Worm (Caenorhabditis elegans) whole organism, late embryonic: ENCODE results near the gene ZK54.3.

Experiments
- F13H6.1 ChIP-seq: sonication (generic microtip); optimal IDR thresholded peaks from 2 replicates; lab custom pipeline; 2016; ENCODE audit warnings: missing genetic modification characterization, missing compliant biosample characterization
- ama-1 ChIP-seq: fragments of 150-350 bp; optimal IDR thresholded peaks from 2 replicates; lab custom pipeline; 2014
- ceh-45 ChIP-seq: fragments of 200-800 bp; sonication (Bioruptor generic); IDR thresholded peaks from 2 replicates; pipeline ENCODE4 v1.3.6; 2022; ENCODE audit warnings: missing genetic modification reagents, missing genetic modification characterization, missing compliant biosample characterization
- dmd-4 ChIP-seq: sonication (generic microtip); optimal IDR thresholded peaks from 2 replicates; lab custom pipeline; 2016; ENCODE audit warnings: borderline replicate concordance, missing genetic modification characterization, missing compliant biosample characterization
- elt-2 ChIP-seq: sonication (generic microtip); optimal IDR thresholded peaks from 2 replicates; lab custom pipeline; 2016; ENCODE audit warnings: missing genetic modification reagents, missing genetic modification characterization, missing compliant biosample characterization
- lin-11 ChIP-seq: fragments of 200-800 bp; sonication (Bioruptor generic); optimal IDR thresholded peaks from 2 replicates; lab custom pipeline; 2018; ENCODE audit warnings: mild to moderate bottlenecking, missing genetic modification characterization, missing compliant biosample characterization
- pqm-1 ChIP-seq: sonication (generic microtip); optimal IDR thresholded peaks from 2 replicates; lab custom pipeline; 2016; ENCODE audit warnings: missing genetic modification characterization, missing compliant biosample characterization

- TF ChIP-seq F13H6.1, result no peak
- TF ChIP-seq ceh-45 (GFP tag; lab: Robert Waterston, UW), result no peak
- no peak for TF ChIP-seq dmd-4
- no peak for TF ChIP-seq pqm-1 (tag; lab: Kevin White, UChicago)
- no peak for TF ChIP-seq ama-1 (lab: Kevin White, UChicago)
- TF ChIP-seq elt-2 (tag; lab: Kevin White, UChicago), result no peak
- TF ChIP-seq lin-11 (tag; lab: Kevin White, UChicago), result no peak
Observed at ce11 chrX:17468483-17468882, 1.7 kb upstream of the ZK54.3 start.
